Fruit fly (Drosophila melanogaster) whole organism, embryonic: ENCODE data around the gene CG14630.

ENCODE experiments used
- BEAF-32 ChIP-seq: fragments of 200-800 bp; sonication (Bioruptor generic); optimal IDR thresholded peaks from 3 replicates; lab custom pipeline; 2017; ENCODE audit warnings: missing biosample characterization, missing genetic modification characterization, mild to moderate bottlenecking, moderate library complexity, missing genetic modification reagents
- CG10462 ChIP-seq: fragments of 200-800 bp; sonication (Bioruptor generic); optimal IDR thresholded peaks from 2 replicates; lab custom pipeline; 2016; ENCODE audit warnings: missing biosample characterization, missing genetic modification characterization
- CG13624 ChIP-seq: fragments of 200-800 bp; sonication (Bioruptor generic); optimal IDR thresholded peaks from 2 replicates; lab custom pipeline; 2016; ENCODE audit warnings: missing biosample characterization, missing genetic modification characterization
- CG15073 ChIP-seq: fragments of 200-800 bp; sonication (Bioruptor generic); optimal IDR thresholded peaks from 2 replicates; lab custom pipeline; 2016; ENCODE audit warnings: missing biosample characterization, missing genetic modification characterization
- CG17385 ChIP-seq: fragments of 200-800 bp; sonication (Bioruptor generic); optimal IDR thresholded peaks from 3 replicates; lab custom pipeline; 2018; ENCODE audit warnings: missing biosample characterization, mild to moderate bottlenecking, missing genetic modification characterization
- CG17568 ChIP-seq: fragments of 200-800 bp; sonication (Bioruptor generic); optimal IDR thresholded peaks from 2 replicates; lab custom pipeline; 2018; ENCODE audit warnings: missing biosample characterization, mild to moderate bottlenecking, missing genetic modification characterization, moderate library complexity
- CG1832 ChIP-seq: fragments of 200-800 bp; sonication (Bioruptor generic); optimal IDR thresholded peaks from 2 replicates; lab custom pipeline; 2017; ENCODE audit warnings: missing biosample characterization, mild to moderate bottlenecking, missing genetic modification characterization, inconsistent platforms
- CG18476 ChIP-seq: fragments of 200-800 bp; sonication (Bioruptor generic); optimal IDR thresholded peaks from 2 replicates; lab custom pipeline; 2016; ENCODE audit warnings: missing biosample characterization, mild to moderate bottlenecking, missing genetic modification characterization
- CG32772 ChIP-seq: fragments of 200-800 bp; sonication (Bioruptor generic); IDR thresholded peaks from 2 replicates; pipeline ENCODE4 v1.3.6; 2022; ENCODE audit warnings: missing biosample characterization, missing genetic modification characterization
- CG33213 ChIP-seq: fragments of 200-800 bp; sonication (Bioruptor generic); optimal IDR thresholded peaks from 3 replicates; lab custom pipeline; 2016; ENCODE audit warnings: missing biosample characterization, missing genetic modification characterization
- CG3838 ChIP-seq: fragments of 200-800 bp; sonication (Bioruptor generic); optimal IDR thresholded peaks from 3 replicates; lab custom pipeline; 2016; ENCODE audit warnings: missing biosample characterization, missing genetic modification characterization
- CG42726 ChIP-seq: fragments of 200-800 bp; sonication (Bioruptor generic); IDR thresholded peaks from 2 replicates; pipeline ENCODE4 v1.3.6; 2022; ENCODE audit warnings: missing biosample characterization, missing genetic modification characterization; ENCODE audit not compliant: partially characterized antibody
- CG4820 ChIP-seq: fragments of 200-800 bp; sonication (Bioruptor generic); optimal IDR thresholded peaks from 3 replicates; lab custom pipeline; 2016; ENCODE audit warnings: missing biosample characterization, missing genetic modification characterization
- CG5953 ChIP-seq: fragments of 200-800 bp; sonication (Bioruptor generic); IDR thresholded peaks from 2 replicates; pipeline ENCODE4 v1.3.6; 2022; ENCODE audit warnings: missing biosample characterization, missing genetic modification characterization
- CG6689 ChIP-seq: fragments of 200-800 bp; sonication (Bioruptor generic); IDR thresholded peaks from 2 replicates; pipeline ENCODE4 v1.3.6; 2022; ENCODE audit warnings: missing biosample characterization, missing genetic modification characterization
- CG7786 ChIP-seq: fragments of 200-800 bp; sonication (Bioruptor generic); optimal IDR thresholded peaks from 2 replicates; lab custom pipeline; 2016; ENCODE audit warnings: missing biosample characterization, missing genetic modification characterization
- CG8388 ChIP-seq: fragments of 200-800 bp; sonication (Bioruptor generic); optimal IDR thresholded peaks from 2 replicates; lab custom pipeline; 2019; ENCODE audit warnings: missing biosample characterization, mild to moderate bottlenecking, missing genetic modification characterization, moderate library complexity
- CG8924 ChIP-seq: fragments of 200-800 bp; optimal IDR thresholded peaks from 3 replicates; lab custom pipeline; 2019; ENCODE audit warnings: missing biosample characterization, mild to moderate bottlenecking, missing genetic modification characterization, moderate library complexity
- CG9817 ChIP-seq: fragments of 200-800 bp; sonication (Bioruptor generic); optimal IDR thresholded peaks from 2 replicates; lab custom pipeline; 2018; ENCODE audit warnings: missing biosample characterization, mild to moderate bottlenecking, missing genetic modification characterization, moderate library complexity
- CTCF ChIP-seq: fragments of 200-800 bp; sonication (Bioruptor generic); optimal IDR thresholded peaks from 2 replicates; lab custom pipeline; 2017; ENCODE audit warnings: missing biosample characterization, mild to moderate bottlenecking, missing genetic modification characterization, moderate library complexity
- Dbx ChIP-seq: fragments of 200-800 bp; sonication (Bioruptor generic); IDR thresholded peaks from 3 replicates; pipeline ENCODE4 v1.3.6; 2022; ENCODE audit warnings: missing biosample characterization, missing genetic modification characterization
- Deaf1 ChIP-seq: fragments of 200-800 bp; optimal IDR thresholded peaks from 3 replicates; lab custom pipeline; 2019; ENCODE audit warnings: missing biosample characterization, mild to moderate bottlenecking, missing genetic modification characterization, moderate library complexity
- Dip3 ChIP-seq: fragments of 200-800 bp; sonication (Bioruptor generic); optimal IDR thresholded peaks from 3 replicates; lab custom pipeline; 2016; ENCODE audit warnings: missing biosample characterization, missing genetic modification characterization
- Doc3 ChIP-seq: fragments of 200-800 bp; sonication (Bioruptor generic); IDR thresholded peaks from 3 replicates; pipeline ENCODE4 v1.3.6; 2022; ENCODE audit warnings: missing biosample characterization, missing genetic modification characterization; ENCODE audit not compliant: partially characterized antibody
- Dref ChIP-seq: fragments of 200-800 bp; sonication (Bioruptor generic); IDR thresholded peaks from 2 replicates; pipeline ENCODE4 v1.3.6; 2022; ENCODE audit warnings: missing biosample characterization, missing genetic modification characterization
- Elba2 ChIP-seq: fragments of 200-800 bp; sonication (Bioruptor generic); optimal IDR thresholded peaks from 3 replicates; lab custom pipeline; 2016; ENCODE audit warnings: missing biosample characterization, missing genetic modification characterization
- Gug ChIP-seq: fragments of 200-800 bp; sonication (Bioruptor generic); IDR thresholded peaks from 4 replicates; pipeline ENCODE4 v1.3.6; 2022; ENCODE audit warnings: missing biosample characterization, missing genetic modification characterization
- H2.0 ChIP-seq: fragments of 200-800 bp; sonication (Bioruptor generic); IDR thresholded peaks from 2 replicates; pipeline ENCODE4 v1.3.6; 2022; ENCODE audit warnings: missing biosample characterization, missing genetic modification characterization
- HLH54F ChIP-seq: fragments of 200-800 bp; sonication (Bioruptor generic); optimal IDR thresholded peaks from 3 replicates; lab custom pipeline; 2016; ENCODE audit warnings: missing biosample characterization, missing genetic modification characterization
- Hr3 ChIP-seq: fragments of 200-800 bp; sonication (Bioruptor generic); optimal IDR thresholded peaks from 3 replicates; lab custom pipeline; 2016; ENCODE audit warnings: missing biosample characterization, missing genetic modification characterization
- Mad ChIP-seq: fragments of 200-800 bp; sonication (Bioruptor generic); optimal IDR thresholded peaks from 2 replicates; lab custom pipeline; 2016; ENCODE audit warnings: missing biosample characterization, missing genetic modification characterization
- Med ChIP-seq: fragments of 200-800 bp; sonication (Bioruptor generic); peaks from one replicate; lab custom pipeline; 2016; ENCODE audit warnings: missing biosample characterization, missing genetic modification characterization, mild to moderate bottlenecking, inconsistent platforms, moderate library complexity
- Oaz ChIP-seq: fragments of 200-800 bp; sonication (Bioruptor generic); IDR thresholded peaks from 2 replicates; pipeline ENCODE4 v1.3.6; 2022; ENCODE audit warnings: missing biosample characterization, missing genetic modification characterization
- Taf1 ChIP-seq: fragments of 200-800 bp; sonication (Bioruptor generic); IDR thresholded peaks from 2 replicates; pipeline ENCODE4 v1.3.6; 2022; ENCODE audit warnings: missing biosample characterization, missing genetic modification characterization
- Xrp1 ChIP-seq: fragments of 200-800 bp; sonication (Bioruptor generic); IDR thresholded peaks from 2 replicates; pipeline ENCODE4 v1.3.6; 2022; ENCODE audit warnings: missing biosample characterization, missing genetic modification characterization
- ab ChIP-seq: fragments of 200-800 bp; sonication (Bioruptor generic); optimal IDR thresholded peaks from 2 replicates; lab custom pipeline; 2016; ENCODE audit warnings: missing biosample characterization, missing genetic modification characterization
- ash1 ChIP-seq: fragments of 200-800 bp; sonication (Bioruptor generic); optimal IDR thresholded peaks from 2 replicates; lab custom pipeline; 2018; ENCODE audit warnings: missing biosample characterization, mild to moderate bottlenecking, missing genetic modification characterization
- chif ChIP-seq, 2 experiments: fragments of 200-800 bp; sonication (Bioruptor generic); optimal IDR thresholded peaks; 3 replicates each; lab custom pipeline; 2016; ENCODE audit warnings: missing biosample characterization in 2 of 2, missing genetic modification characterization in 2 of 2
- hb ChIP-seq: fragments of 200-800 bp; sonication (Bioruptor generic); IDR thresholded peaks from 3 replicates; pipeline ENCODE4 v1.3.6; 2022; ENCODE audit warnings: missing biosample characterization, missing genetic modification characterization; ENCODE audit not compliant: partially characterized antibody
- mld ChIP-seq: fragments of 200-800 bp; sonication (Bioruptor generic); IDR thresholded peaks from 3 replicates; pipeline ENCODE4 v1.3.6; 2022; ENCODE audit warnings: missing biosample characterization, missing genetic modification characterization; ENCODE audit not compliant: partially characterized antibody
- pho ChIP-seq: fragments of 200-800 bp; sonication (Bioruptor generic); optimal IDR thresholded peaks from 2 replicates; lab custom pipeline; 2016; ENCODE audit warnings: missing biosample characterization, missing genetic modification characterization
- pros ChIP-seq: fragments of 200-800 bp; sonication (Bioruptor generic); optimal IDR thresholded peaks from 3 replicates; lab custom pipeline; 2019; ENCODE audit warnings: missing biosample characterization, mild to moderate bottlenecking, missing genetic modification characterization, moderate library complexity
- sc ChIP-seq, 3 experiments: fragments of >200 bp in 2 of 3; fragments of 200-800 bp in 1 of 3; sonication (Bioruptor generic) in 1 of 3; optimal IDR thresholded peaks; 2 replicates in 2 of 3; 3 replicates in 1 of 3; lab custom pipeline; 2017; ENCODE audit warnings: mild to moderate bottlenecking in 1 of 3, missing biosample characterization in 1 of 3, missing genetic modification characterization in 1 of 3, missing genetic modification reagents in 1 of 3
- sima ChIP-seq: fragments of 200-800 bp; sonication (Bioruptor generic); optimal IDR thresholded peaks from 2 replicates; lab custom pipeline; 2016; ENCODE audit warnings: missing biosample characterization, missing genetic modification characterization
- stc ChIP-seq: fragments of 200-800 bp; sonication (Bioruptor generic); IDR thresholded peaks from 2 replicates; pipeline ENCODE4 v1.3.6; 2022; ENCODE audit warnings: missing biosample characterization, missing genetic modification characterization
- trem ChIP-seq: fragments of 200-800 bp; optimal IDR thresholded peaks from 3 replicates; lab custom pipeline; 2019; ENCODE audit warnings: missing biosample characterization, mild to moderate bottlenecking, missing genetic modification characterization, moderate library complexity
- ttk ChIP-seq: fragments of 200-800 bp; sonication (Bioruptor generic); IDR thresholded peaks from 2 replicates; pipeline ENCODE4 v2.1.2; 2022; ENCODE audit warnings: missing biosample characterization, missing genetic modification characterization
- tup ChIP-seq: fragments of 200-800 bp; sonication (Bioruptor generic); optimal IDR thresholded peaks from 2 replicates; lab custom pipeline; 2016; ENCODE audit warnings: missing biosample characterization, mild to moderate bottlenecking, missing genetic modification characterization, moderate library complexity
- unc-4 ChIP-seq: fragments of 200-800 bp; sonication (Bioruptor generic); IDR thresholded peaks from 2 replicates; pipeline ENCODE4 v1.3.6; 2022; ENCODE audit warnings: missing biosample characterization, missing genetic modification characterization; ENCODE audit not compliant: partially characterized antibody
- yki ChIP-seq: fragments of >200 bp; optimal IDR thresholded peaks from 3 replicates; lab custom pipeline; 2018
- zfh1 ChIP-seq: fragments of 200-800 bp; sonication (Bioruptor generic); IDR thresholded peaks from 3 replicates; pipeline ENCODE4 v1.3.6; 2022; ENCODE audit warnings: missing biosample characterization, missing genetic modification characterization
- zfh2 ChIP-seq: fragments of 200-800 bp; sonication (Bioruptor generic); optimal IDR thresholded peaks from 2 replicates; lab custom pipeline; 2016; ENCODE audit warnings: missing biosample characterization, missing genetic modification characterization

The CG14630 gene

DNA sequence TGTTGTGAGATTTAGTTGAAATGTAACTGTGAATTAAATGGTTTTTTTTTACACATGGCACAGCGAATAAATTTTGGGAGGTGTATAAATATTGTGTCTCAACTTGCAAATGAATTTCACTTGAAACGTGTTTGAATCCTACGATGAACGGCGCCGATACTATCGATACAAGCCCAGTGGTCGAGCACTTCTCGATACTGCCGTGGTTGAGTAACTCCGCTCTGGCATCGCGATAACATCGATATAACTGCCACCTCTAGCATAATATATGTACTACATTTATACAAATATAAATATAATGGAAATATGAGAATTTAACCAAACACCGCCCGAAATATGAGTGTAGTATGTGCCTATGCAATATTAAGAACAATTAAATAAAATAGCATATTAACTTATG lies 1.8 kb downstream of the CG14630 start (continued):
- TF ChIP-seq CG17385 (GFP tag; lab: Kevin White, UChicago) (no peak), zfh2 (GFP tag; lab: Kevin White, UChicago) (peak; percentile 35), Mad (GFP tag; lab: Kevin White, UChicago) (no peak), stc (GFP tag; lab: Robert Waterston, UW) (no peak), CTCF (GFP tag; lab: Kevin White, UChicago) (no peak), CG6689 (GFP tag; lab: Robert Waterston, UW) (no peak), CG13624 (peak; percentile 10), pho (no peak), Dbx (peak; percentile 59; the same call in 2 of the 3 replicates), CG10462 (GFP tag; lab: Kevin White, UChicago) (no peak), Dip3 (GFP tag; lab: Kevin White, UChicago) (no peak), Oaz (no peak), yki (lab: Kevin White, UChicago) (no peak), CG8924 (tag; lab: Kevin White, UChicago) (no peak), trem (peak; percentile 47), zfh1 (GFP tag; lab: Robert Waterston, UW) (no peak), ab (no peak), Med (GFP tag; lab: Kevin White, UChicago) (peak; percentile 90), ttk (no peak), CG9817 (tag; lab: Kevin White, UChicago) (peak; percentile 13), ash1 (GFP tag; lab: Kevin White, UChicago) (no peak), Taf1 (peak; percentile 21; the same call in 1 of the 2 replicates), CG1832 (GFP tag; lab: Kevin White, UChicago) (no peak), Elba2 (GFP tag; lab: Kevin White, UChicago) (no peak), Xrp1 (GFP tag; lab: Robert Waterston, UW) (no peak), sc (optimal IDR thresholded peaks at IDR 0.05; lab: Kevin White, UChicago) (no peak), sc (GFP tag; optimal IDR thresholded peaks at IDR 0.05; lab: Kevin White, UChicago) (no peak), pros (GFP tag; lab: Kevin White, UChicago) (no peak), Deaf1 (tag; lab: Kevin White, UChicago) (no peak), CG42726 (peak; percentile 99), chif (GFP tag; optimal IDR thresholded peaks at IDR 0.05; lab: Kevin White, UChicago) (no peak), CG33213 (GFP tag; lab: Kevin White, UChicago) (no peak), unc-4 (GFP tag; lab: Robert Waterston, UW) (peak; percentile 96), sima (no peak), CG5953 (GFP tag; lab: Robert Waterston, UW) (no peak), CG32772 (0 out of 2 replicates have a peak, but pooled peaks have one; percentile 31), H2.0 (GFP tag; lab: Robert Waterston, UW) (no peak), CG18476 (GFP tag; lab: Kevin White, UChicago) (no peak), CG8388 (GFP tag; lab: Kevin White, UChicago) (no peak), Doc3 (peak; percentile 92), CG15073 (GFP tag; lab: Kevin White, UChicago) (no peak), CG3838 (no peak), Gug (GFP tag; lab: Robert Waterston, UW) (peak; percentile 80; the same call in 2 of the 4 replicates), hb (GFP tag; lab: Robert Waterston, UW) (peak; percentile 98), CG4820 (no peak), CG17568 (GFP tag; lab: Kevin White, UChicago) (no peak), BEAF-32 (GFP tag; lab: Kevin White, UChicago) (peak; percentile 96), CG7786 (GFP tag; lab: Kevin White, UChicago) (no peak), mld (peak; percentile 99), tup (GFP tag; lab: Kevin White, UChicago) (no peak), Hr3 (GFP tag; lab: Kevin White, UChicago) (no peak), Dref (GFP tag; lab: Robert Waterston, UW) (peak; percentile 91), HLH54F (GFP tag; lab: Kevin White, UChicago) (no peak)
